Worm (Caenorhabditis elegans): ENCODE results near the gene nlp-6.

The nlp-6 gene

DNA sequence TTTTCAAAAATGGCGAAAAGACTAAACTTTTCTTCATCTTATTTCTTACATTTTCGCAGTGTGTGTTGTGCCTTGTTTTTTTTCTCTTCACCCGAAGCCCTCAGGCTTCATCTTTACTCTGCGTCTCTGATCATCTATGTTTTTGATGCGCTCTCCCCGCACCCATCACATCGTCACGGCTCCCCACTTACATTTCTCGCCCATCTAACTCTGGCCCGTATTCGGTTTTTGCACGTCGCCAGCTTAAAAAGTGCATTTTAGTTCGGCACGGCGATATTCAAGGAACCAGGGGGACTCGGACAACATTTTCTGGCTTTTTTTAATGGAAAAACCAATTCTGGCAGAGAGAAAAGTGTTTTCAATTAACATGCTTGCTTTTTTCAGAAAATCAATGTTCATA lies 34.9 kb upstream of the nlp-6 start (continued):
- no peak for TF ChIP-seq F10B5.3 (tag; optimal IDR thresholded peaks at IDR 0.05)
- TF ChIP-seq snpc-1.2 (GFP tag; IDR thresholded peaks at IDR 0.05), result no peak
- TF ChIP-seq lin-38 (GFP tag; IDR thresholded peaks at IDR 0.05), result no peak
- TF ChIP-seq madf-9 (GFP tag; conservative IDR thresholded peaks at IDR 0.05), result no peak
- TF ChIP-seq lin-13 (GFP tag; optimal IDR thresholded peaks at IDR 0.05), result no peak
- TF ChIP-seq arid-1 (GFP tag; conservative IDR thresholded peaks at IDR 0.05), result no peak
- TF ChIP-seq ceh-82 (tag; optimal IDR thresholded peaks at IDR 0.05), result no peak
- TF ChIP-seq lsy-2 (tag; optimal IDR thresholded peaks at IDR 0.05), result peak in 1 of 2 experiments; percentile 43
- TF ChIP-seq daf-19 (GFP tag; conservative IDR thresholded peaks at IDR 0.05), result no peak
- no peak for TF ChIP-seq snpc-4 (tag; optimal IDR thresholded peaks at IDR 0.05)
- no peak for TF ChIP-seq zfp-3 (GFP tag; conservative IDR thresholded peaks at IDR 0.05)
- no peak for TF ChIP-seq daf-12 (tag; optimal IDR thresholded peaks at IDR 0.05)
- TF ChIP-seq nhr-102 (tag; optimal IDR thresholded peaks at IDR 0.05), result no peak
- no peak for TF ChIP-seq cey-2 (tag; optimal IDR thresholded peaks at IDR 0.05; ENCODE audit: borderline replicate concordance, insufficient read depth)
- TF ChIP-seq nhr-77 (tag; optimal IDR thresholded peaks at IDR 0.05), result no peak
- TF ChIP-seq duxl-1 (tag; optimal IDR thresholded peaks at IDR 0.05; ENCODE audit: poor library complexity), result no peak
- TF ChIP-seq zfp-2 (tag; optimal IDR thresholded peaks at IDR 0.05), result no peak
- TF ChIP-seq zag-1 (tag; optimal IDR thresholded peaks at IDR 0.05), result no peak
- no peak for TF ChIP-seq skn-1 (tag; optimal IDR thresholded peaks at IDR 0.05)
- no peak for TF ChIP-seq nhr-41 (GFP tag; IDR thresholded peaks at IDR 0.05)
- no peak for TF ChIP-seq vab-7 (GFP tag; IDR thresholded peaks at IDR 0.05)
- no peak for TF ChIP-seq R02D3.7 (tag; optimal IDR thresholded peaks at IDR 0.05)
- no peak for TF ChIP-seq Y105C5A.15 (GFP tag; IDR thresholded peaks at IDR 0.05)

DNA sequence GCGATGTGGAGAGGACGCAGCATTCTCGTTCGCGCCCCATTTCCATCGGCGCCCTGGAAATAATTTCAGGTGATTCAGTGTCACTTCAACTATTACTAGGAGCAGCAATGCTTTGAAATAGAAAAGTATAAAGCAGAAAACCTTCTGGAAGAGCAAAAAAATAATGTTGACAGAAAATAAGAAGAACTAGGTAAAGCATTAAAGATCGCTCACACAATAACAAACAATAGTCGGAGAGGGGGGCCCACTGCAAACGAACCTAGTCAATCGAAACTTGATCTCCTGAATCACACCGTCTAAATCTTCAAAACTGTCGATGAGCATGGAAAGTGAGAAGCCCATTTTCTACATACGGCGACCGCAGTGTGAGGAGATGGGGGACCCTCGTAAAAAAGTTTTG lies 34.3 kb upstream of the nlp-6 start:
- TF ChIP-seq spr-1 (tag; optimal IDR thresholded peaks at IDR 0.05) (no peak), pha-4 (GFP tag; IDR thresholded peaks at IDR 0.05) (no peak), pha-4 (tag; optimal IDR thresholded peaks at IDR 0.05) (no peak), unc-62 (GFP tag; optimal IDR thresholded peaks at IDR 0.05 in 1 of 2) (peak in 1 of 2 experiments; percentile 95), unc-62 (tag; optimal IDR thresholded peaks at IDR 0.05) (no peak), hmg-1.1 (GFP tag; IDR thresholded peaks at IDR 0.05) (no peak), daf-8 (GFP tag; IDR thresholded peaks at IDR 0.05) (no peak), nhr-237 (tag; optimal IDR thresholded peaks at IDR 0.05) (no peak)

DNA sequence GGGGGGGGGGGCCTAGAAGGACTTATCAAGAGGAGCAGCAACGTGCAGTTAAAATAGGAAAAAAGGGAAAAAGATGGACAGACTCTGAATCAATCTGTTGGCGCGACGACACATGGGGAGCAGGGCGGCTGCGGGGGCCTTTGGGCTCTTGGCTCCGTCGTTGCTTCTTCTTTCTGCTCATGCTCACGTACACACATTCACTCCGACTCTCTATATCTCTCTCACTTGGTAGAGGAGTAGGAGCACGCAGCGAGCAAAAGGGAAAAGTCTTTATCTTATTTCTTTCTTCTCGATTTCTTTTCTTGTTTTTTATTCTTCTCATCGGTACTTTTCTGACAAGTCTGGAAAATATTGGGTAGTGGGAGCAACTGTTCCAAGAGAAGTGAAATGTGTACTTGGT lies 33.9 kb upstream of the nlp-6 start:
- TF ChIP-seq daf-16 (GFP tag; optimal IDR thresholded peaks at IDR 0.05), result peak in 1 of 2 experiments; percentile 39
- no peak for TF ChIP-seq daf-16 (tag; optimal IDR thresholded peaks at IDR 0.05)
- peak; percentile 100 for TF ChIP-seq aha-1 (tag)
- TF ChIP-seq ces-1 (GFP tag; optimal IDR thresholded peaks at IDR 0.05), result peak; percentile 3
- peak; percentile 25 for TF ChIP-seq rbr-2 (tag; optimal IDR thresholded peaks at IDR 0.05)
- no peak for TF ChIP-seq T26A8.4 (GFP tag; IDR thresholded peaks at IDR 0.05)
- TF ChIP-seq lin-15B (tag; optimal IDR thresholded peaks at IDR 0.05), result no peak
- peak in 1 of 2 experiments; percentile 56 for TF ChIP-seq lsy-2 (tag; optimal IDR thresholded peaks at IDR 0.05)
- no peak for TF ChIP-seq F49E8.2 (tag; optimal IDR thresholded peaks at IDR 0.05; ENCODE audit: borderline replicate concordance)
- TF ChIP-seq nhr-28 (tag; optimal IDR thresholded peaks at IDR 0.05), result no peak
- peak; percentile 18 for TF ChIP-seq hlh-11 (tag; optimal IDR thresholded peaks at IDR 0.05)
- TF ChIP-seq set-16 (GFP tag; IDR thresholded peaks at IDR 0.05), result peak; percentile 63; the same call in 1 of the 2 replicates
- peak; percentile 26 to 98 for TF ChIP-seq hif-1 (tag; optimal IDR thresholded peaks at IDR 0.05)
- TF ChIP-seq fkh-10 (GFP tag; optimal IDR thresholded peaks at IDR 0.05), result peak; percentile 8
- TF ChIP-seq mep-1 (tag; optimal IDR thresholded peaks at IDR 0.05), result peak; percentile 34
- TF ChIP-seq ctbp-1 (GFP tag; IDR thresholded peaks at IDR 0.05), result peak; percentile 66
- no peak for TF ChIP-seq mes-2 (tag; optimal IDR thresholded peaks at IDR 0.05; ENCODE audit: poor library complexity, severe bottlenecking)
- no peak for TF ChIP-seq duxl-1 (tag; optimal IDR thresholded peaks at IDR 0.05; ENCODE audit: poor library complexity)
- peak in 1 of 2 experiments; percentile 42 for TF ChIP-seq mdl-1 (tag; optimal IDR thresholded peaks at IDR 0.05)
- no peak for TF ChIP-seq nhr-77 (tag; optimal IDR thresholded peaks at IDR 0.05)
- peak; percentile 72 for TF ChIP-seq hmg-1.1 (GFP tag; IDR thresholded peaks at IDR 0.05)
- TF ChIP-seq unc-39 (tag; optimal IDR thresholded peaks at IDR 0.05), result no peak
- TF ChIP-seq nhr-11 (tag; optimal IDR thresholded peaks at IDR 0.05), result peak; percentile 13
- TF ChIP-seq tra-1 (GFP tag; IDR thresholded peaks at IDR 0.05), result no peak

Measured in whole organism, L4 larva.